Fruit fly (Drosophila melanogaster): ENCODE results near the gene CG5114.

CG5114 gene

dm6 chr3L:14967691-14968538 lies 14.7 kb upstream of the CG5114 start (continued):
- TF ChIP-seq otp (GFP tag; IDR thresholded peaks at IDR 0.05) (no peak), Dp (GFP tag; optimal IDR thresholded peaks at IDR 0.05) (no peak), D (optimal IDR thresholded peaks at IDR 0.05) (peak; percentile 92), D (GFP tag; optimal IDR thresholded peaks at IDR 0.05) (peak; percentile 2), CG2678 (tag; optimal IDR thresholded peaks at IDR 0.05) (no peak), CG2889 (GFP tag; IDR thresholded peaks at IDR 0.05) (no peak), p53 (GFP tag; optimal IDR thresholded peaks at IDR 0.05) (peak; percentile 100), jing (GFP tag; optimal IDR thresholded peaks at IDR 0.05) (no peak), Abd-B (GFP tag; optimal IDR thresholded peaks at IDR 0.05) (no peak), Trl (optimal IDR thresholded peaks at IDR 0.05) (peak in 1 of 2 experiments; percentile 52), Trl (GFP tag; optimal IDR thresholded peaks at IDR 0.05) (no peak), Fer1 (GFP tag; optimal IDR thresholded peaks at IDR 0.05) (no peak), CG16779 (GFP tag; IDR thresholded peaks at IDR 0.05) (no peak), kni (GFP tag; optimal IDR thresholded peaks at IDR 0.05) (peak; percentile 88), Nf-YB (GFP tag; optimal IDR thresholded peaks at IDR 0.05) (peak; percentile 33), CG11093 (GFP tag; IDR thresholded peaks at IDR 0.05) (no peak), crc (GFP tag; optimal IDR thresholded peaks at IDR 0.05) (no peak), CG15479 (GFP tag; optimal IDR thresholded peaks at IDR 0.05) (peak; percentile 100), CG6272 (GFP tag; IDR thresholded peaks at IDR 0.05) (no peak), Gsc (GFP tag; IDR thresholded peaks at IDR 0.05) (no peak), CG7271 (tag; optimal IDR thresholded peaks at IDR 0.05) (no peak), sc (optimal IDR thresholded peaks at IDR 0.05) (no peak), sc (GFP tag; optimal IDR thresholded peaks at IDR 0.05) (no peak), slbo (GFP tag; IDR thresholded peaks at IDR 0.05) (no peak), Aef1 (GFP tag; IDR thresholded peaks at IDR 0.05) (no peak), ftz-f1 (GFP tag; optimal IDR thresholded peaks at IDR 0.05) (no peak), CG30403 (GFP tag; optimal IDR thresholded peaks at IDR 0.05) (no peak), ssp (GFP tag; IDR thresholded peaks at IDR 0.05) (no peak), D19B (GFP tag; optimal IDR thresholded peaks at IDR 0.05) (no peak), Rfx (GFP tag; IDR thresholded peaks at IDR 0.05) (no peak), Tbp (GFP tag; optimal IDR thresholded peaks at IDR 0.05) (no peak), jumu (GFP tag; optimal IDR thresholded peaks at IDR 0.05) (no peak), CG7786 (GFP tag; optimal IDR thresholded peaks at IDR 0.05) (no peak), CG32772 (GFP tag; IDR thresholded peaks at IDR 0.05) (no peak), cas (GFP tag; IDR thresholded peaks at IDR 0.05) (no peak), CG10321 (GFP tag; IDR thresholded peaks at IDR 0.05) (no peak), so (GFP tag; IDR thresholded peaks at IDR 0.05) (no peak), tio (GFP tag; optimal IDR thresholded peaks at IDR 0.05) (no peak), CG8359 (GFP tag; optimal IDR thresholded peaks at IDR 0.05; ENCODE audit: borderline replicate concordance) (no peak), usp (GFP tag; optimal IDR thresholded peaks at IDR 0.05) (no peak), Neu2 (GFP tag; optimal IDR thresholded peaks at IDR 0.05; ENCODE audit: borderline replicate concordance) (no peak), pros (GFP tag; optimal IDR thresholded peaks at IDR 0.05) (peak; percentile 62), CG43689 (GFP tag; IDR thresholded peaks at IDR 0.05) (no peak), Kr (GFP tag; optimal IDR thresholded peaks at IDR 0.05) (peak; percentile 8), CG16813 (GFP tag; IDR thresholded peaks at IDR 0.05; ENCODE audit: partially characterized antibody) (no peak), CG31365 (tag; optimal IDR thresholded peaks at IDR 0.05) (no peak), ham (GFP tag; IDR thresholded peaks at IDR 0.05) (no peak), CG31441 (GFP tag; IDR thresholded peaks at IDR 0.05) (no peak), Rx (GFP tag; IDR thresholded peaks at IDR 0.05) (no peak), CG2120 (GFP tag; optimal IDR thresholded peaks at IDR 0.05) (no peak), gcm2 (GFP tag; optimal IDR thresholded peaks at IDR 0.05) (no peak), zf30C (GFP tag; optimal IDR thresholded peaks at IDR 0.05) (peak; percentile 0)

Data from whole organism, embryonic.